Fruit fly (Drosophila melanogaster) whole organism, pupa: Measurements from ENCODE around the gene HisCl1.

Experiments
- CG8159 ChIP-seq: fragments of 200-800 bp; sonication (Bioruptor generic); optimal IDR thresholded peaks from 3 replicates; lab custom pipeline; 2018; ENCODE audit warnings: missing biosample characterization, mild to moderate bottlenecking, missing genetic modification characterization, moderate library complexity
- CG9948 ChIP-seq: fragments of 200-800 bp; sonication (Bioruptor generic); optimal IDR thresholded peaks from 2 replicates; lab custom pipeline; 2018; ENCODE audit warnings: missing biosample characterization, mild to moderate bottlenecking, missing genetic modification characterization, moderate library complexity
- Pif1A ChIP-seq: fragments of 200-800 bp; sonication (Bioruptor generic); optimal IDR thresholded peaks from 3 replicates; lab custom pipeline; 2016; ENCODE audit warnings: missing biosample characterization, missing genetic modification characterization

DNA sequence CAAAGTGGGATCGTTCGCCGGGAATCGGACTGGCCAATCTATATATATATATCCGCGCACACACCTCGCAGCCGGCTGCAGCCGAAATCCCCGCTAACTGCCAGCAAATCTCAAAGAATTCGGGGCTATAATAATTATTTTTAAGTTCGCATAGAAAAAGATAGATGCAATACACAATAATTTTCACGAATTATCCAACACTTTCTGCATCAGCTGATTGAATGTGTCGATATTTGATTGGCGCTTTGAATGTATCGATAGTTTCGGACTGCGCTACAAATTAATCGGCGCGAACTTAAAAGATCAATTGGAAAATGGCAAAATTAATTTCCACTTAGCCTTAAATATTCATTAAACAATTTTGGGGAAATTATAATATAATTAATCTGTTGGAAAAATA lies 9.8 kb downstream of the HisCl1 start, which contains the start of gene Sbf:
- TF ChIP-seq CG8159 (tag; lab: Kevin White, UChicago), result no peak
- no peak for TF ChIP-seq CG9948 (tag; lab: Kevin White, UChicago)
- TF ChIP-seq Pif1A (GFP tag; lab: Kevin White, UChicago), result no peak
